Fruit fly (Drosophila melanogaster): ENCODE data around the gene Mettl14.

The Mettl14 gene

DNA sequence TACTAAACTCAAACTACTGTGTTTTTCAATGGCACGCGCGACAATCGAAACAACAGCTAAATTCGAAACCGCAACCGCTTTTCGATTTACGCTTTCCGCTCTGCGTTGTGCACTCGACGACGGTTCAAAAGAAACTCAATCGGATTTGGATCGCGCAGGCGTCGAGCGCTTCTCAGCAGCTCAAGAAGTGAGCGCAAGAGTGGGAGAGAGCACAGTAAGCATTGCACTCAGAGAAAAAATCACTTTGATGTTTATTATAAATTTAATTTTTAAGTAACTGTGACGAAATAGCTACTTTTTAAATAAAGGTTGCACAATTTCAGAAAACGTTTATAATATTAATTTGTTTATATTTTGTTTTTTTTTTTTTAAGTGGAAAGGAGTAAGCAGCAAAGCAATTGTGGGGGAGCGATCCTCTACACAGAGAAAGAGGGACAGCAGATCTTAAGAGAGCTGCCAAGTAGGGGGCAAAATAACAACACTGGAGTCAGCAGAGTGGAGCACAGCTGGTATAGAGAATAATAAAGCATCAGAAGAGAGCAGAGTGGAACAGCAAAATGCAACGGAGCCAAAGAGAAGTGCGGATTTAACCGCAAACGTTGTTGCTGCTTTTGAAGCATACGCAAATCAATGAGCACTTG lies 30.5 kb upstream of the Mettl14 start (continued):
- TF ChIP-seq nerfin-2 (GFP tag; IDR thresholded peaks at IDR 0.05; ENCODE audit: partially characterized antibody): no peak
- TF ChIP-seq CG12659 (GFP tag; optimal IDR thresholded peaks at IDR 0.05): peak; percentile 97
- TF ChIP-seq CG12299 (tag; optimal IDR thresholded peaks at IDR 0.05): peak; percentile 97
- TF ChIP-seq usp (GFP tag; optimal IDR thresholded peaks at IDR 0.05): no peak
- TF ChIP-seq CG16863 (GFP tag; optimal IDR thresholded peaks at IDR 0.05): peak; percentile 88
- TF ChIP-seq CG2129 (GFP tag; IDR thresholded peaks at IDR 0.05; ENCODE audit: partially characterized antibody): no peak
- peak; percentile 72 for TF ChIP-seq Neu2 (GFP tag; optimal IDR thresholded peaks at IDR 0.05; ENCODE audit: borderline replicate concordance)
- peak; percentile 99 for TF ChIP-seq CG2199 (GFP tag; IDR thresholded peaks at IDR 0.05)
- peak; percentile 97 for TF ChIP-seq CG5245 (GFP tag; optimal IDR thresholded peaks at IDR 0.05)
- TF ChIP-seq CG7357 (GFP tag; IDR thresholded peaks at IDR 0.05): peak; percentile 93
- TF ChIP-seq lov (optimal IDR thresholded peaks at IDR 0.05): no peak
- TF ChIP-seq lov (GFP tag; IDR thresholded peaks at IDR 0.05): peak; percentile 99
- peak; percentile 34 for TF ChIP-seq her (GFP tag; optimal IDR thresholded peaks at IDR 0.05)
- TF ChIP-seq CHES-1-like (GFP tag; optimal IDR thresholded peaks at IDR 0.05): peak; percentile 82
- peak; percentile 99 for TF ChIP-seq tgo (GFP tag; IDR thresholded peaks at IDR 0.05)
- peak; percentile 93 for TF ChIP-seq cwo (GFP tag; optimal IDR thresholded peaks at IDR 0.05)
- peak; percentile 97 for TF ChIP-seq CG18262 (tag; optimal IDR thresholded peaks at IDR 0.05)
- peak; percentile 96 for TF ChIP-seq CG11504 (tag; optimal IDR thresholded peaks at IDR 0.05)
- peak; percentile 73 for TF ChIP-seq ftz-f1 (GFP tag; optimal IDR thresholded peaks at IDR 0.05)
- TF ChIP-seq CG2875 (GFP tag; optimal IDR thresholded peaks at IDR 0.05): peak; percentile 99
- no peak for TF ChIP-seq Tbp (GFP tag; optimal IDR thresholded peaks at IDR 0.05)
- peak; percentile 99 for TF ChIP-seq CG1602 (GFP tag; optimal IDR thresholded peaks at IDR 0.05)
- no peak for TF ChIP-seq prd (optimal IDR thresholded peaks at IDR 0.05)
- peak; percentile 99 for TF ChIP-seq prd (GFP tag; IDR thresholded peaks at IDR 0.05)
- peak; percentile 87 for TF ChIP-seq CG17802 (tag; optimal IDR thresholded peaks at IDR 0.05)
- peak; percentile 98 for TF ChIP-seq sens-2 (GFP tag; IDR thresholded peaks at IDR 0.05)
- TF ChIP-seq sob (GFP tag; IDR thresholded peaks at IDR 0.05): peak; percentile 99
- peak; percentile 0 for TF ChIP-seq pzg (GFP tag; optimal IDR thresholded peaks at IDR 0.05)
- peak; percentile 79 for TF ChIP-seq gro (GFP tag; optimal IDR thresholded peaks at IDR 0.05)
- TF ChIP-seq CG10979 (tag; optimal IDR thresholded peaks at IDR 0.05): peak; percentile 99
- peak; percentile 98 for TF ChIP-seq CG6813 (GFP tag; optimal IDR thresholded peaks at IDR 0.05)
- peak; percentile 98 for TF ChIP-seq CG2712 (tag; optimal IDR thresholded peaks at IDR 0.05)
- TF ChIP-seq Lpt (GFP tag; optimal IDR thresholded peaks at IDR 0.05): no peak
- TF ChIP-seq scrt (GFP tag; optimal IDR thresholded peaks at IDR 0.05): peak; percentile 92
- TF ChIP-seq CG43689 (GFP tag; IDR thresholded peaks at IDR 0.05): peak; percentile 98
- peak; percentile 100 for TF ChIP-seq CG17328 (GFP tag; IDR thresholded peaks at IDR 0.05)
- no peak for TF ChIP-seq pan (optimal IDR thresholded peaks at IDR 0.05)
- TF ChIP-seq pan (GFP tag; optimal IDR thresholded peaks at IDR 0.05 in 1 of 2, IDR thresholded peaks at IDR 0.05 in 1 of 2): peak in 1 of 2 experiments; percentile 99
- peak; percentile 61 for TF ChIP-seq pb (GFP tag; optimal IDR thresholded peaks at IDR 0.05)
- TF ChIP-seq CkIIα-i1 (GFP tag; IDR thresholded peaks at IDR 0.05): peak; percentile 78; the same call in 1 of the 2 replicates
- TF ChIP-seq CG10543 (GFP tag; optimal IDR thresholded peaks at IDR 0.05): peak; percentile 67
- peak; percentile 87 for TF ChIP-seq mam (GFP tag; optimal IDR thresholded peaks at IDR 0.05)
- peak; percentile 75 for TF ChIP-seq CG7786 (GFP tag; optimal IDR thresholded peaks at IDR 0.05)
- peak; percentile 78 for TF ChIP-seq GATAe (GFP tag; conservative IDR thresholded peaks at IDR 0.05)
- peak; percentile 69 for TF ChIP-seq abd-A (tag; optimal IDR thresholded peaks at IDR 0.05)
- TF ChIP-seq CG11723 (GFP tag; optimal IDR thresholded peaks at IDR 0.05): peak; percentile 96
- peak; percentile 94 for TF ChIP-seq aop (GFP tag; IDR thresholded peaks at IDR 0.05)
- peak; percentile 99 for TF ChIP-seq HLH3B (GFP tag; IDR thresholded peaks at IDR 0.05)
- TF ChIP-seq phol (tag; optimal IDR thresholded peaks at IDR 0.05): peak; percentile 98
- peak; percentile 96 for TF ChIP-seq CG1233 (GFP tag; optimal IDR thresholded peaks at IDR 0.05)
- TF ChIP-seq Taf1 (GFP tag; IDR thresholded peaks at IDR 0.05): peak; percentile 92
